Fruit fly (Drosophila melanogaster) whole organism, prepupa: ENCODE measurements around the gene CG7126.

Experiments used
- CG10631 ChIP-seq: fragments of 200-800 bp; sonication (Bioruptor generic); optimal IDR thresholded peaks from 2 replicates; lab custom pipeline; 2016; ENCODE audit warnings: missing biosample characterization, missing genetic modification characterization
- CG10669 ChIP-seq: fragments of 200-800 bp; sonication (Bioruptor generic); optimal IDR thresholded peaks from 3 replicates; lab custom pipeline; 2018; ENCODE audit warnings: missing biosample characterization, mild to moderate bottlenecking, missing genetic modification characterization, moderate library complexity
- CG11294 ChIP-seq: fragments of 200-800 bp; sonication (Bioruptor generic); IDR thresholded peaks from 2 replicates; pipeline ENCODE4 v1.3.6; 2022; ENCODE audit warnings: missing biosample characterization, missing genetic modification characterization
- CG11762 ChIP-seq: fragments of 200-800 bp; sonication (Bioruptor generic); optimal IDR thresholded peaks from 3 replicates; lab custom pipeline; 2016; ENCODE audit warnings: missing biosample characterization, missing genetic modification characterization; ENCODE audit not compliant: insufficient read depth
- CG11902 ChIP-seq: fragments of 200-800 bp; sonication (Bioruptor generic); optimal IDR thresholded peaks from 3 replicates; lab custom pipeline; 2016; ENCODE audit warnings: missing biosample characterization, missing genetic modification characterization
- CG15336 ChIP-seq: fragments of 200-800 bp; sonication (Bioruptor generic); IDR thresholded peaks from 2 replicates; pipeline ENCODE4 v1.3.6; 2022; ENCODE audit warnings: missing biosample characterization, missing genetic modification characterization
- CG3032 ChIP-seq: fragments of 200-800 bp; optimal IDR thresholded peaks from 2 replicates; lab custom pipeline; 2019; ENCODE audit warnings: missing biosample characterization, mild to moderate bottlenecking, missing genetic modification characterization, moderate library complexity
- CG31627 ChIP-seq: fragments of 200-800 bp; sonication (Bioruptor generic); optimal IDR thresholded peaks from 3 replicates; lab custom pipeline; 2016; ENCODE audit warnings: missing biosample characterization, missing genetic modification characterization
- CG34406 ChIP-seq: fragments of 200-800 bp; sonication (Bioruptor generic); optimal IDR thresholded peaks from 3 replicates; lab custom pipeline; 2016; ENCODE audit warnings: missing biosample characterization, missing genetic modification characterization
- CG3919 ChIP-seq: fragments of 200-800 bp; sonication (Bioruptor generic); optimal IDR thresholded peaks from 3 replicates; lab custom pipeline; 2016; ENCODE audit warnings: missing biosample characterization, missing genetic modification characterization
- CG6163 ChIP-seq: fragments of 200-800 bp; sonication (Bioruptor generic); IDR thresholded peaks from 3 replicates; pipeline ENCODE4 v1.3.6; 2022; ENCODE audit warnings: missing biosample characterization, missing genetic modification characterization
- CG6276 ChIP-seq: fragments of 200-800 bp; sonication (Bioruptor generic); optimal IDR thresholded peaks from 2 replicates; lab custom pipeline; 2017; ENCODE audit warnings: missing biosample characterization, mild to moderate bottlenecking, missing genetic modification characterization
- CG6854 ChIP-seq: fragments of 200-800 bp; sonication (Bioruptor generic); optimal IDR thresholded peaks from 2 replicates; lab custom pipeline; 2017; ENCODE audit warnings: missing biosample characterization, mild to moderate bottlenecking, missing genetic modification characterization
- CG7368 ChIP-seq: fragments of 200-800 bp; sonication (Bioruptor generic); optimal IDR thresholded peaks from 3 replicates; lab custom pipeline; 2016; ENCODE audit warnings: missing biosample characterization, missing genetic modification characterization
- CG8119 ChIP-seq: fragments of 200-800 bp; sonication (Bioruptor generic); IDR thresholded peaks from 3 replicates; pipeline ENCODE4 v1.3.6; 2022; ENCODE audit warnings: missing biosample characterization, missing genetic modification characterization
- CG9139 ChIP-seq: fragments of 200-800 bp; sonication (Bioruptor generic); optimal IDR thresholded peaks from 3 replicates; lab custom pipeline; 2017; ENCODE audit warnings: missing biosample characterization, mild to moderate bottlenecking, missing genetic modification characterization
- Eip75B ChIP-seq: fragments of 200-800 bp; sonication (Bioruptor generic); optimal IDR thresholded peaks from 3 replicates; lab custom pipeline; 2016; ENCODE audit warnings: missing biosample characterization, missing genetic modification characterization
- Eip78C ChIP-seq: fragments of 200-800 bp; sonication (Bioruptor generic); peaks from one replicate; lab custom pipeline; 2016; ENCODE audit warnings: missing biosample characterization, missing genetic modification characterization
- Eip93F ChIP-seq: fragments of 200-800 bp; sonication (Bioruptor generic); optimal IDR thresholded peaks from 2 replicates; lab custom pipeline; 2016; ENCODE audit warnings: missing biosample characterization, mild to moderate bottlenecking, missing genetic modification characterization
- Ets96B ChIP-seq: fragments of 200-800 bp; optimal IDR thresholded peaks from 2 replicates; lab custom pipeline; 2019; ENCODE audit warnings: missing biosample characterization, mild to moderate bottlenecking, missing genetic modification characterization, moderate library complexity
- Hr38 ChIP-seq: sonication (Bioruptor generic); optimal IDR thresholded peaks from 2 replicates; lab custom pipeline; 2016; ENCODE audit warnings: missing biosample characterization, missing genetic modification characterization
- Hr39 ChIP-seq: fragments of 200-800 bp; sonication (Bioruptor generic); optimal IDR thresholded peaks from 2 replicates; lab custom pipeline; 2016; ENCODE audit warnings: missing biosample characterization, missing genetic modification characterization
- Lpt ChIP-seq: fragments of 200-800 bp; sonication (Bioruptor generic); optimal IDR thresholded peaks from 3 replicates; lab custom pipeline; 2016; ENCODE audit warnings: missing biosample characterization, missing genetic modification characterization
- Sox102F ChIP-seq: fragments of 200-800 bp; sonication (Bioruptor generic); optimal IDR thresholded peaks from 2 replicates; lab custom pipeline; 2016; ENCODE audit warnings: missing biosample characterization, mild to moderate bottlenecking, missing genetic modification characterization
- Sox14 ChIP-seq: fragments of 200-800 bp; sonication (Bioruptor generic); optimal IDR thresholded peaks from 3 replicates; lab custom pipeline; 2016; ENCODE audit warnings: missing biosample characterization, missing genetic modification characterization
- Sox15 ChIP-seq: fragments of 200-800 bp; sonication (Bioruptor generic); optimal IDR thresholded peaks from 3 replicates; lab custom pipeline; 2016; ENCODE audit warnings: missing biosample characterization, missing genetic modification characterization
- achi ChIP-seq: fragments of 200-800 bp; sonication (Bioruptor generic); optimal IDR thresholded peaks from 3 replicates; lab custom pipeline; 2016; ENCODE audit warnings: missing biosample characterization, missing genetic modification characterization
- cyc ChIP-seq: fragments of 200-800 bp; sonication (Bioruptor generic); optimal IDR thresholded peaks from 3 replicates; lab custom pipeline; 2016; ENCODE audit warnings: missing biosample characterization, missing genetic modification characterization
- dsx ChIP-seq: fragments of 200-800 bp; optimal IDR thresholded peaks from 3 replicates; lab custom pipeline; 2019; ENCODE audit warnings: missing biosample characterization, mild to moderate bottlenecking, missing genetic modification characterization, moderate library complexity; ENCODE audit not compliant: poor library complexity, severe bottlenecking
- esn ChIP-seq: fragments of 200-800 bp; sonication (Bioruptor generic); optimal IDR thresholded peaks from 2 replicates; lab custom pipeline; 2016; ENCODE audit warnings: missing biosample characterization, mild to moderate bottlenecking, missing genetic modification characterization, moderate library complexity
- fd85E ChIP-seq: fragments of 200-800 bp; sonication (Bioruptor generic); optimal IDR thresholded peaks from 3 replicates; lab custom pipeline; 2016; ENCODE audit warnings: missing biosample characterization, missing genetic modification characterization
- fkh ChIP-seq: fragments of 200-800 bp; sonication (Bioruptor generic); optimal IDR thresholded peaks from 3 replicates; lab custom pipeline; 2017; ENCODE audit warnings: missing biosample characterization, mild to moderate bottlenecking, missing genetic modification characterization, moderate library complexity
- lz ChIP-seq: fragments of 200-800 bp; sonication (Bioruptor generic); optimal IDR thresholded peaks from 3 replicates; lab custom pipeline; 2016; ENCODE audit warnings: missing biosample characterization, missing genetic modification characterization
- pdm3 ChIP-seq: fragments of 200-800 bp; sonication (Bioruptor generic); optimal IDR thresholded peaks from 3 replicates; lab custom pipeline; 2016; ENCODE audit warnings: missing biosample characterization, missing genetic modification characterization
- salr ChIP-seq, 2 experiments: fragments of 200-800 bp; sonication (Bioruptor generic); optimal IDR thresholded peaks; 3 replicates each; lab custom pipeline; 2016 to 2018; ENCODE audit warnings: missing biosample characterization in 2 of 2, missing genetic modification characterization in 2 of 2, mild to moderate bottlenecking in 1 of 2
- spab ChIP-seq: fragments of 200-800 bp; sonication (Bioruptor generic); optimal IDR thresholded peaks from 2 replicates; lab custom pipeline; 2017; ENCODE audit warnings: missing biosample characterization, mild to moderate bottlenecking, missing genetic modification characterization, missing genetic modification reagents
- svp ChIP-seq: fragments of 200-800 bp; sonication (Bioruptor generic); peaks from one replicate; lab custom pipeline; 2016; ENCODE audit warnings: missing biosample characterization, missing genetic modification characterization
- vri ChIP-seq: fragments of 200-800 bp; sonication (Bioruptor generic); optimal IDR thresholded peaks from 3 replicates; lab custom pipeline; 2016; ENCODE audit warnings: missing biosample characterization, mild to moderate bottlenecking, missing genetic modification characterization

CG7126 gene

dm6 chr3R:18280866-18281473, 21.7 kb downstream of the CG7126 start:
- TF ChIP-seq Eip93F (GFP tag; lab: Kevin White, UChicago) (peak; percentile 2), vri (GFP tag; lab: Kevin White, UChicago) (peak; percentile 17), CG15336 (no peak)

- TF ChIP-seq CG3919 (GFP tag; lab: Kevin White, UChicago), result no peak
- no peak for TF ChIP-seq Sox14
- no peak for TF ChIP-seq CG7368 (GFP tag; lab: Kevin White, UChicago)
- TF ChIP-seq CG6276 (GFP tag; lab: Kevin White, UChicago), result no peak
- no peak for TF ChIP-seq Eip93F (GFP tag; lab: Kevin White, UChicago)
- no peak for TF ChIP-seq fd85E
- TF ChIP-seq Hr38, result no peak
Measured at dm6 chr3R:18280133-18280532, 22.5 kb downstream of the CG7126 start.

dm6 chr3R:18279494-18279893, 23.2 kb downstream of the CG7126 start, which contains the start of gene CG7142:
Gene CG7142 (minus strand): TSS chr3R:18279522.
- no peak for TF ChIP-seq cyc
- no peak for TF ChIP-seq CG6163 (GFP tag; lab: Robert Waterston, UW)
- TF ChIP-seq vri (GFP tag; lab: Kevin White, UChicago), result peak; percentile 72
- no peak for TF ChIP-seq Hr38
- peak; percentile 24 for TF ChIP-seq Eip93F (GFP tag; lab: Kevin White, UChicago)
- no peak for TF ChIP-seq spab (GFP tag; lab: Kevin White, UChicago)
- no peak for TF ChIP-seq fd85E
- TF ChIP-seq Hr39 (GFP tag; lab: Kevin White, UChicago), result no peak
- TF ChIP-seq Ets96B (tag; lab: Kevin White, UChicago), result no peak
- TF ChIP-seq CG31627 (GFP tag; lab: Kevin White, UChicago), result peak; percentile 25
- no peak for TF ChIP-seq CG9139 (GFP tag; lab: Kevin White, UChicago)
- TF ChIP-seq CG10631 (GFP tag; lab: Kevin White, UChicago), result no peak
- TF ChIP-seq svp (GFP tag; lab: Kevin White, UChicago), result peak; percentile 94
- peak; percentile 36 for TF ChIP-seq esn
- TF ChIP-seq CG15336, result no peak
- TF ChIP-seq, all 60 proteins: peak for 5

dm6 chr3R:18277406-18277805, 25.2 kb downstream of the CG7126 start:
- TF ChIP-seq vri (GFP tag; lab: Kevin White, UChicago), result peak; percentile 67
- no peak for TF ChIP-seq Eip93F (GFP tag; lab: Kevin White, UChicago)

dm6 chr3R:18276688-18277087, 26.0 kb downstream of the CG7126 start:
- TF ChIP-seq Sox15 (no peak), Lpt (GFP tag; lab: Kevin White, UChicago) (no peak), Eip78C (GFP tag; lab: Kevin White, UChicago) (no peak), achi (GFP tag; lab: Kevin White, UChicago) (no peak), fd85E (no peak), CG6276 (GFP tag; lab: Kevin White, UChicago) (no peak), Sox14 (no peak), Ets96B (tag; lab: Kevin White, UChicago) (no peak), CG11294 (GFP tag; lab: Robert Waterston, UW) (no peak), CG3032 (no peak), svp (GFP tag; lab: Kevin White, UChicago) (peak; percentile 19), vri (GFP tag; lab: Kevin White, UChicago) (peak; percentile 26), CG6854 (no peak)

- no peak for TF ChIP-seq pdm3
- TF ChIP-seq CG6854, result peak; percentile 15
- no peak for TF ChIP-seq Hr38
- no peak for TF ChIP-seq salr (GFP tag; optimal IDR thresholded peaks at IDR 0.05; lab: Kevin White, UChicago)
- TF ChIP-seq CG10669 (GFP tag; lab: Kevin White, UChicago), result no peak
- no peak for TF ChIP-seq CG10631 (GFP tag; lab: Kevin White, UChicago)
- TF ChIP-seq CG34406, result peak; percentile 63
- TF ChIP-seq dsx (GFP tag; lab: Kevin White, UChicago), result no peak
- no peak for TF ChIP-seq CG11762 (GFP tag; lab: Kevin White, UChicago)
- TF ChIP-seq cyc, result no peak
- no peak for TF ChIP-seq fkh
- TF ChIP-seq Eip78C (GFP tag; lab: Kevin White, UChicago), result peak; percentile 36
- TF ChIP-seq CG11902 (GFP tag; lab: Kevin White, UChicago), result no peak
- TF ChIP-seq CG3032, result no peak
- TF ChIP-seq lz (GFP tag; lab: Kevin White, UChicago), result peak; percentile 2
- TF ChIP-seq Eip93F (GFP tag; lab: Kevin White, UChicago), result no peak
- no peak for TF ChIP-seq CG31627 (GFP tag; lab: Kevin White, UChicago)
- peak; percentile 70; the same call in 2 of the 3 replicates for TF ChIP-seq CG8119 (GFP tag; lab: Robert Waterston, UW)
- TF ChIP-seq Sox102F (GFP tag; lab: Kevin White, UChicago), result no peak
- TF ChIP-seq Eip75B (GFP tag; lab: Kevin White, UChicago), result no peak
- no peak for TF ChIP-seq CG9139 (GFP tag; lab: Kevin White, UChicago)
Measured at dm6 chr3R:18275113-18275782, 27.4 kb downstream of the CG7126 start.
